Worm (Caenorhabditis elegans): ENCODE data around the gene sto-1.

Gene sto-1

DNA sequence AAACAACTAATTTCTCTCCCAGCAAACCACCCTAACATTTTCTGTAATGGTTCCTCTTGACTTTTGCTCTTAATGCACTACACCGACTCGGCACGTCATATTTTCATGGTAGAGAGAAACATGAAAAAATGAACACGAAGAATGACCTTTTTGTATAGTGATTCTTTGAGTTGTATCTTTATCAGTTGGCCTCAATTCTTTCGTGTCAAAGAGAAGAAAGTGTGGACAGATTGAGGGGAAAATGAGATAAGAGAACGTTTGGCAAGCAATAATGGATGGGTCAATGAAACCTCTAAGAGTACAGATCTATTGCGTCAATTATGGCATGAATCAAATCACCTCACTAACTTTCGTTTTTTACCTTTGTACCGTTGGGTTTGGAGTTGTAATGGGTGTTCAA lies 13.3 kb downstream of the sto-1 start:
- TF ChIP-seq mxl-2 (GFP tag; conservative IDR thresholded peaks at IDR 0.05) (no peak), madf-9 (GFP tag; conservative IDR thresholded peaks at IDR 0.05) (no peak), nhr-28 (tag; optimal IDR thresholded peaks at IDR 0.05) (peak; percentile 98), lsy-2 (tag; optimal IDR thresholded peaks at IDR 0.05) (peak in 1 of 2 experiments; percentile 5), nhr-11 (tag; optimal IDR thresholded peaks at IDR 0.05) (peak; percentile 33), daf-16 (GFP tag; optimal IDR thresholded peaks at IDR 0.05) (no peak), daf-16 (tag; optimal IDR thresholded peaks at IDR 0.05) (peak; percentile 87), lin-1 (GFP tag; IDR thresholded peaks at IDR 0.05) (peak; percentile 38; the same call in 1 of the 2 replicates), tra-1 (GFP tag; IDR thresholded peaks at IDR 0.05) (peak; percentile 80), nhr-77 (tag; optimal IDR thresholded peaks at IDR 0.05) (peak; percentile 17), pqm-1 (tag; optimal IDR thresholded peaks at IDR 0.05) (peak; percentile 97), unc-62 (GFP tag; optimal IDR thresholded peaks at IDR 0.05 in 1 of 2) (peak in 1 of 2 experiments; percentile 98), unc-62 (tag; optimal IDR thresholded peaks at IDR 0.05) (no peak), F10B5.3 (tag; optimal IDR thresholded peaks at IDR 0.05) (no peak), ces-1 (GFP tag; optimal IDR thresholded peaks at IDR 0.05) (no peak), mep-1 (tag; optimal IDR thresholded peaks at IDR 0.05) (peak; percentile 16), mdl-1 (tag; optimal IDR thresholded peaks at IDR 0.05) (peak in 1 of 2 experiments; percentile 41), hlh-11 (tag; optimal IDR thresholded peaks at IDR 0.05) (peak; percentile 76), dmd-6 (GFP tag; IDR thresholded peaks at IDR 0.05) (peak; percentile 86), nhr-48 (tag; optimal IDR thresholded peaks at IDR 0.05) (peak; percentile 56), php-3 (GFP tag; IDR thresholded peaks at IDR 0.05) (peak; percentile 61), nhr-41 (GFP tag; IDR thresholded peaks at IDR 0.05) (0 out of 2 replicates have a peak, but pooled peaks have one; percentile 56), F44E2.7 (GFP tag; IDR thresholded peaks at IDR 0.05) (no peak), fkh-10 (GFP tag; optimal IDR thresholded peaks at IDR 0.05) (no peak), dve-1 (tag; optimal IDR thresholded peaks at IDR 0.05; ENCODE audit: insufficient read depth) (peak; percentile 76), Y48G9A.11 (GFP tag; IDR thresholded peaks at IDR 0.05) (no peak), mxl-3 (GFP tag; optimal IDR thresholded peaks at IDR 0.05) (peak; percentile 31), hif-1 (tag; optimal IDR thresholded peaks at IDR 0.05) (peak in 1 of 2 experiments; percentile 2)

- TF ChIP-seq Y105C5A.15 (GFP tag; IDR thresholded peaks at IDR 0.05) (no peak), hmg-1.1 (GFP tag; IDR thresholded peaks at IDR 0.05) (no peak), Y5F2A.4 (GFP tag; optimal IDR thresholded peaks at IDR 0.05) (no peak), mes-2 (tag; optimal IDR thresholded peaks at IDR 0.05; ENCODE audit: poor library complexity, severe bottlenecking) (no peak), attf-4 (tag; optimal IDR thresholded peaks at IDR 0.05) (no peak), pqm-1 (tag; optimal IDR thresholded peaks at IDR 0.05) (no peak), mep-1 (tag; optimal IDR thresholded peaks at IDR 0.05) (peak; percentile 68), nhr-11 (tag; optimal IDR thresholded peaks at IDR 0.05) (no peak), daf-19 (GFP tag; conservative IDR thresholded peaks at IDR 0.05) (no peak), jun-1 (tag; optimal IDR thresholded peaks at IDR 0.05) (no peak), nhr-102 (tag; optimal IDR thresholded peaks at IDR 0.05) (no peak), mxl-3 (GFP tag; optimal IDR thresholded peaks at IDR 0.05) (no peak), vab-7 (GFP tag; IDR thresholded peaks at IDR 0.05) (no peak), nhr-28 (tag; optimal IDR thresholded peaks at IDR 0.05) (peak; percentile 48), zip-2 (tag; optimal IDR thresholded peaks at IDR 0.05) (no peak), Y48G9A.11 (GFP tag; IDR thresholded peaks at IDR 0.05) (no peak), daf-8 (GFP tag; IDR thresholded peaks at IDR 0.05) (no peak), lim-7 (GFP tag; IDR thresholded peaks at IDR 0.05) (no peak), ztf-7 (tag; optimal IDR thresholded peaks at IDR 0.05) (peak; percentile 13), unc-39 (tag; optimal IDR thresholded peaks at IDR 0.05) (no peak), daf-12 (tag; optimal IDR thresholded peaks at IDR 0.05) (no peak), nhr-6 (tag; optimal IDR thresholded peaks at IDR 0.05) (peak; percentile 35), arid-1 (GFP tag; conservative IDR thresholded peaks at IDR 0.05) (no peak), daf-16 (GFP tag; optimal IDR thresholded peaks at IDR 0.05) (peak in 1 of 2 experiments; percentile 19), daf-16 (tag; optimal IDR thresholded peaks at IDR 0.05) (no peak), F49E8.2 (tag; optimal IDR thresholded peaks at IDR 0.05; ENCODE audit: borderline replicate concordance) (no peak), unc-62 (GFP tag; optimal IDR thresholded peaks at IDR 0.05 in 1 of 2) (peak in 1 of 2 experiments; percentile 28), unc-62 (tag; optimal IDR thresholded peaks at IDR 0.05) (no peak), hlh-11 (tag; optimal IDR thresholded peaks at IDR 0.05) (peak; percentile 58), pha-4 (GFP tag; IDR thresholded peaks at IDR 0.05) (no peak), pha-4 (tag; optimal IDR thresholded peaks at IDR 0.05) (no peak), php-3 (GFP tag; IDR thresholded peaks at IDR 0.05) (no peak), nhr-41 (GFP tag; IDR thresholded peaks at IDR 0.05) (no peak)
Observed at ce11 chrX:7577458-7578158, 15.0 kb downstream of the sto-1 start.

Data from whole organism, L4 larva.